Worm (Caenorhabditis elegans) whole organism, L1 larva: ENCODE results near the gene F21C10.5.

ENCODE experiments used
- C04F5.9 ChIP-seq: sonication (generic microtip); optimal IDR thresholded peaks from 2 replicates; lab custom pipeline; 2016; ENCODE audit warnings: missing genetic modification characterization, missing compliant biosample characterization
- C16A3.4 ChIP-seq: fragments of 150-350 bp; optimal IDR thresholded peaks from 2 replicates; lab custom pipeline; 2014; ENCODE audit warnings: missing biosample characterization, missing genetic modification characterization
- F16B12.6 ChIP-seq: fragments of 150-350 bp; optimal IDR thresholded peaks from 2 replicates; lab custom pipeline; 2014; ENCODE audit warnings: missing biosample characterization, missing genetic modification characterization
- aly-2 ChIP-seq: fragments of 150-350 bp; optimal IDR thresholded peaks from 2 replicates; lab custom pipeline; 2014; ENCODE audit warnings: missing biosample characterization, missing genetic modification characterization
- ama-1 ChIP-seq: fragments of 150-350 bp; optimal IDR thresholded peaks from 2 replicates; lab custom pipeline; 2014
- blmp-1 ChIP-seq: fragments of 150-350 bp; optimal IDR thresholded peaks from 2 replicates; lab custom pipeline; 2014; ENCODE audit warnings: missing biosample characterization, missing genetic modification characterization
- ceh-82 ChIP-seq, 3 experiments: fragments of 150-350 bp in 1 of 3; sonication (generic microtip) in 2 of 3; optimal IDR thresholded peaks; 2 replicates each; lab custom pipeline; 2014 to 2017; ENCODE audit warnings: missing biosample characterization in 3 of 3, missing genetic modification characterization in 3 of 3
- dsc-1 ChIP-seq: sonication (generic microtip); optimal IDR thresholded peaks from 2 replicates; lab custom pipeline; 2016; ENCODE audit warnings: mild to moderate bottlenecking, missing genetic modification characterization, missing compliant biosample characterization
- efl-3 ChIP-seq: fragments of 200-800 bp; sonication (Bioruptor generic); optimal IDR thresholded peaks from 2 replicates; lab custom pipeline; 2018; ENCODE audit warnings: mild to moderate bottlenecking, missing genetic modification characterization, missing compliant biosample characterization
- egl-13 ChIP-seq: sonication (generic microtip); optimal IDR thresholded peaks from 2 replicates; lab custom pipeline; 2016; ENCODE audit warnings: missing genotype, missing genetic modification reagents, missing genetic modification characterization, missing compliant biosample characterization
- ets-5 ChIP-seq: fragments of 200-800 bp; sonication (Bioruptor generic); IDR thresholded peaks from 2 replicates; pipeline ENCODE4 v1.3.6; 2022; ENCODE audit warnings: missing genetic modification characterization, missing compliant biosample characterization
- fkh-10 ChIP-seq: sonication (generic microtip); optimal IDR thresholded peaks from 2 replicates; lab custom pipeline; 2017; ENCODE audit warnings: missing biosample characterization, missing genetic modification reagents, missing genetic modification characterization
- fkh-8 ChIP-seq: sonication (generic microtip); optimal IDR thresholded peaks from 2 replicates; lab custom pipeline; 2016; ENCODE audit warnings: mild to moderate bottlenecking, missing genetic modification characterization, missing compliant biosample characterization
- fos-1 ChIP-seq: fragments of 150-350 bp; optimal IDR thresholded peaks from 2 replicates; lab custom pipeline; 2014; ENCODE audit warnings: missing biosample characterization, missing genetic modification characterization
- grh-1 ChIP-seq: fragments of 200-800 bp; sonication (Bioruptor generic); IDR thresholded peaks from 2 replicates; pipeline ENCODE4 v1.3.6; 2022; ENCODE audit warnings: missing genetic modification reagents, missing genetic modification characterization, missing compliant biosample characterization
- hlh-17 ChIP-seq: fragments of 200-800 bp; sonication (Bioruptor generic); optimal IDR thresholded peaks from 2 replicates; lab custom pipeline; 2018; ENCODE audit warnings: missing genetic modification characterization, mild to moderate bottlenecking, missing compliant biosample characterization, moderate library complexity, borderline replicate concordance
- isw-1 ChIP-seq: fragments of 200-800 bp; sonication (Bioruptor generic); IDR thresholded peaks from 2 replicates; pipeline ENCODE4 v1.3.6; 2022; ENCODE audit warnings: missing genetic modification characterization, missing compliant biosample characterization
- jun-1 ChIP-seq: fragments of 150-350 bp; optimal IDR thresholded peaks from 2 replicates; lab custom pipeline; 2014; ENCODE audit warnings: missing biosample characterization, missing genetic modification reagents, missing genetic modification characterization
- lin-15B ChIP-seq: fragments of 150-350 bp; sonication (generic microtip); optimal IDR thresholded peaks from 3 replicates; lab custom pipeline; 2014; ENCODE audit warnings: missing biosample characterization, missing genetic modification characterization
- lir-3 ChIP-seq: sonication (generic microtip); optimal IDR thresholded peaks from 2 replicates; lab custom pipeline; 2016; ENCODE audit warnings: mild to moderate bottlenecking, missing genetic modification characterization, moderate library complexity, missing compliant biosample characterization; ENCODE audit not compliant: poor library complexity
- lsy-2 ChIP-seq, 2 experiments: fragments of 150-350 bp; optimal IDR thresholded peaks; 2 replicates each; lab custom pipeline; 2014; ENCODE audit warnings: missing biosample characterization in 2 of 2, missing genetic modification characterization in 2 of 2
- mef-2 ChIP-seq: fragments of 150-350 bp; optimal IDR thresholded peaks from 2 replicates; lab custom pipeline; 2014; ENCODE audit warnings: missing biosample characterization, missing genetic modification characterization
- nhr-12 ChIP-seq: sonication (generic microtip); optimal IDR thresholded peaks from 2 replicates; lab custom pipeline; 2017; ENCODE audit warnings: missing biosample characterization, missing genetic modification characterization
- nhr-20 ChIP-seq: sonication (generic microtip); optimal IDR thresholded peaks from 2 replicates; lab custom pipeline; 2016; ENCODE audit warnings: mild to moderate bottlenecking, missing genetic modification characterization, missing compliant biosample characterization
- nhr-28 ChIP-seq: fragments of 150-350 bp; optimal IDR thresholded peaks from 2 replicates; lab custom pipeline; 2014; ENCODE audit warnings: missing biosample characterization, missing genetic modification characterization
- nhr-76 ChIP-seq: sonication (generic microtip); optimal IDR thresholded peaks from 2 replicates; lab custom pipeline; 2017; ENCODE audit warnings: missing biosample characterization, missing genetic modification characterization
- rnt-1 ChIP-seq: sonication (generic microtip); optimal IDR thresholded peaks from 2 replicates; lab custom pipeline; 2016; ENCODE audit warnings: mild to moderate bottlenecking, missing genetic modification characterization, moderate library complexity, missing compliant biosample characterization
- snu-23 ChIP-seq: sonication (generic microtip); optimal IDR thresholded peaks from 2 replicates; lab custom pipeline; 2016; ENCODE audit warnings: missing genetic modification characterization, missing compliant biosample characterization
- sox-4 ChIP-seq: sonication (generic microtip); optimal IDR thresholded peaks from 2 replicates; lab custom pipeline; 2016; ENCODE audit warnings: missing genetic modification characterization, missing compliant biosample characterization
- sptf-1 ChIP-seq: fragments of 150-350 bp; optimal IDR thresholded peaks from 2 replicates; lab custom pipeline; 2014; ENCODE audit warnings: missing biosample characterization, missing genetic modification characterization
- sup-37 ChIP-seq: fragments of 200-800 bp; sonication (Bioruptor generic); optimal IDR thresholded peaks from 2 replicates; lab custom pipeline; 2018; ENCODE audit warnings: mild to moderate bottlenecking, missing genetic modification characterization, missing compliant biosample characterization
- zag-1 ChIP-seq: fragments of 150-350 bp; optimal IDR thresholded peaks from 2 replicates; lab custom pipeline; 2014; ENCODE audit warnings: missing biosample characterization, missing genetic modification characterization
- ztf-11 ChIP-seq, 2 experiments: sonication (generic microtip); optimal IDR thresholded peaks; 2 replicates each; lab custom pipeline; 2016 to 2017; ENCODE audit warnings: missing genetic modification characterization in 2 of 2, missing biosample characterization in 1 of 2, missing compliant biosample characterization in 1 of 2

F21C10.5 gene

DNA sequence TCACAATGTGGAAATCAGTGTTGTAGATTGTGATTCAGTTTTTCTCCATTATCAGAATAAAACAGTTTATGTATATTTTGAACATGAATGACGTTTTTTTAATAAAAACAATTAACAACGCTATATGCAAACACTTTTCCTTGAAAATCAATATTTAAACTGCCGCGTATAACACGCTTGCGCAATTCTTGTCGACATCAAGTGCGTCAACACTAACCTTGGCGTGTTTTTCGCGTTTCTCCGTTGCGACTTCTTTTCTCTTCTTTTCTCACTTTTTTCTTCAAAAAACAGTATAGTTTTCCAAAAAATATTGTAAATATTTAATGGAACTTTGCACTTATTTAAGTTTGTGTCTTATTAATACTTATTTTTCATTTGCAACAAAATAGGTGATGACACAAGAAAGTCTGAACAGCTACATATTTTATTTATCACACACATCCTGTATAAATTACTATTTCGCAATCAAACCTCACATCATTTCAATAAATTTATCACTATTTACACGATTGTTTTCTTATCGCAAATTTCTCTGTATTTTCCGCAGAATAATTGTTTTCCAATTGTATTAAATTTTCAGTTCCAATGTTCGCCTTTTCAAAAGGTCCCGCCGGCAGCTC, 49.9 kb downstream of the F21C10.5 start, which contains the start of gene spas-1 (continued):
- peak; percentile 82 for TF ChIP-seq isw-1
- TF ChIP-seq zag-1 (tag; lab: Kevin White, UChicago), result no peak
- TF ChIP-seq lsy-2 (tag; optimal IDR thresholded peaks at IDR 0.05; lab: Kevin White, UChicago), result peak; percentile 92 to 93
- peak; percentile 77 for TF ChIP-seq ama-1 (lab: Kevin White, UChicago)
- TF ChIP-seq ets-5 (GFP tag; lab: Robert Waterston, UW), result no peak
- TF ChIP-seq efl-3 (GFP tag; lab: Kevin White, UChicago), result no peak
- peak; percentile 78 for TF ChIP-seq sox-4 (tag; lab: Kevin White, UChicago)
- peak; percentile 79 for TF ChIP-seq egl-13 (tag; lab: Kevin White, UChicago)
- TF ChIP-seq fos-1 (tag; lab: Kevin White, UChicago), result peak; percentile 75
- peak; percentile 91 for TF ChIP-seq C16A3.4 (tag; lab: Kevin White, UChicago)
- TF ChIP-seq C04F5.9 (tag; lab: Kevin White, UChicago), result peak; percentile 70
- peak; percentile 90 for TF ChIP-seq blmp-1 (tag; lab: Kevin White, UChicago)
- TF ChIP-seq ztf-11 (tag; optimal IDR thresholded peaks at IDR 0.05; lab: Kevin White, UChicago), result peak in 1 of 2 experiments; percentile 62
- TF ChIP-seq nhr-28 (tag; lab: Kevin White, UChicago), result no peak
- TF ChIP-seq grh-1 (GFP tag; lab: Robert Waterston, UW), result peak; percentile 81
- peak; percentile 76 to 91 (median 84) for TF ChIP-seq ceh-82 (tag; optimal IDR thresholded peaks at IDR 0.05; lab: Kevin White, UChicago)
- peak; percentile 83 for TF ChIP-seq jun-1 (tag; lab: Kevin White, UChicago)
- TF ChIP-seq nhr-12, result no peak
- TF ChIP-seq sup-37 (GFP tag; lab: Kevin White, UChicago), result peak; percentile 21
- peak; percentile 66 for TF ChIP-seq lir-3
- TF ChIP-seq lin-15B (tag; lab: Kevin White, UChicago), result peak; percentile 78
- TF ChIP-seq rnt-1 (tag; lab: Kevin White, UChicago), result peak; percentile 92
- TF ChIP-seq nhr-76 (tag; lab: Kevin White, UChicago), result no peak
- TF ChIP-seq fkh-10, result peak; percentile 37
- peak; percentile 77 for TF ChIP-seq fkh-8 (tag; lab: Kevin White, UChicago)
- peak; percentile 32 for TF ChIP-seq mef-2
- TF ChIP-seq sptf-1, result no peak
- no peak for TF ChIP-seq hlh-17 (GFP tag; lab: Kevin White, UChicago)
- peak; percentile 93 for TF ChIP-seq snu-23
- peak; percentile 59 for TF ChIP-seq F16B12.6 (tag; lab: Kevin White, UChicago)
- peak; percentile 97 for TF ChIP-seq nhr-20 (tag; lab: Kevin White, UChicago)
- TF ChIP-seq dsc-1, result peak; percentile 85
- peak; percentile 66 for TF ChIP-seq aly-2 (tag; lab: Kevin White, UChicago)
